Fruit fly (Drosophila melanogaster): ENCODE results near the gene dj-1beta.

The dj-1beta gene

DNA sequence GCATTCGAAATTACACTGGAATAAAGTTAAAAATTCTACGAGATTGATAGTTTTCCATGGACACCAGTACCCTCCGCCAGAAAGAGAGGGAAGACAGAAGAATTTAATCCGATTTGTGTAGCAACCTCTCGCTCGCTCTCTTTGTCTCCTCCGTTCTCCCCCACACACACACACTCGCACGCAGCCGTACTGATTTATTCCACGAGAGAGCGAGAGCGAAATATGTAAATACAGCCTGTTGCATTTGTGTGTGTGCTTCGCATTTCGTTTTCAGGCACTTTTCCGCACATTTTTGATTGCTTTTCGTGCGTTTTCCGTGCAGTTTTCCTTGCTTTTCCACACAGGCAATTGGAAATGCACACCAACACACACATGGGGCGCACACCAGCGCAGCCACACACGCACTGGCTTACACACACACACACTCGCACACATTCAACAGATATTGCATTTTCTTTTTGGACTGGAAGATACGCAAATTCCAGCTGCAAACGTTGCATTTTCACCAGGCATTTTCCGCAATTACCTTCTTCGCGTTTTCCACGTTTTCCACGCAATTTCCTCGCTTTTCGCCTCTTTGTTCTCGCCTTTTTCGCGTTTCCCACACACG is 1.1 kb upstream of the dj-1beta start:
- TF ChIP-seq CG14655 (GFP tag; optimal IDR thresholded peaks at IDR 0.05) (no peak), gl (tag; optimal IDR thresholded peaks at IDR 0.05) (no peak), Pif1B (GFP tag; optimal IDR thresholded peaks at IDR 0.05) (no peak), CG13204 (GFP tag; optimal IDR thresholded peaks at IDR 0.05) (peak; percentile 33), CG12605 (GFP tag; IDR thresholded peaks at IDR 0.05) (peak; percentile 73), CG17806 (tag; optimal IDR thresholded peaks at IDR 0.05) (no peak), CG32121 (GFP tag; IDR thresholded peaks at IDR 0.05) (0 out of 2 replicates have a peak, but pooled peaks have one; percentile 30), CG8159 (tag; optimal IDR thresholded peaks at IDR 0.05) (peak; percentile 9), Ets98B (GFP tag; IDR thresholded peaks at IDR 0.05) (peak; percentile 19; the same call in 1 of the 2 replicates), EcR (GFP tag; optimal IDR thresholded peaks at IDR 0.05) (peak; percentile 43), fd96Ca (GFP tag; IDR thresholded peaks at IDR 0.05) (peak; percentile 32; the same call in 2 of the 3 replicates), D1 (tag; optimal IDR thresholded peaks at IDR 0.05) (no peak)

DNA sequence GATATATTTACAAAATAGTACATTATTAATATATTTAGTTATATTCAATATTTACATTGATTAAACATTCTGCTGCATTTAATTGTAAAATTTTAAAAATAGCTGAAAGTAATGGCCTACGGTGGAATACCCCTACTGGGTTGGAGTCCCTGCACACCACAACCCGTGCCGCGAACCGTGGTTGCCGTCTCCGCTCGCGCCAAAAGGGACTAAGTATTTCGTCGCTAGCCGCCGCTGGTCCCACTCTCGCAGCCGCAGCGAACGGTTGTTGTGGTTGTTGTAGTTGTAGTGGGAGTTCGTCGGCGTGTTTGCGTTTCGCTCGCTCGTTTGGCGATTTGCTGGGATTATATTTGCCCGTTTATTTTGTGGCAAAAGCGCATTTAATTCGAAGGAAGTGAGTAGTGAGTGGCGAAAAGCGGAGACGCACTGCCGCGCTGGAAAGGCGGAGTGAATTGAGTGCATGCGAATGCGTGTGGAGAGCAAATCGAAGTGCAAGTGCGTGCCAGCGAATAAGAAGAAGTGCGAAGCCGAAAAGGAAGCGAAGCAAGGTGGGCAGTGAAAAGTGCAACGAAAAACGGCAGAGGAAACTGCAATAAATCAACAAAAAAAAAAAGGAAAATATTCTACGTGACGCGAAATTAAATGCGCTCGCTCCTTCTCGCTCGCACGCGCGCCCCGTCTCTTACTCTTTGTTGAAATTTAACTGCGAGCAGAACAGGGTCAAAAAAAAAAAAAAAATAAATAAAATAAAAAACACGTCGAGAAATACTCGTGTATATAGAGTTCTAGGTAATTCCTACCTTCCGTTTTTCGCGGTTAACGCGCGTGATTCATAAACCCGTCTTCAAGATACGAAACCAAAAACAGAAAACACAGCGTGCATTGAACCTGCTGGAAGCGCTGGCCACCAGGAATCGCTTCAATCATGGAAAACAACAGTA is 1.7 kb downstream of the dj-1beta start, which contains the start of gene cindr:
Gene cindr, plus strand, starts transcription at position 272 of the 941 bp plus-strand sequence.
- TF ChIP-seq D1 (tag; optimal IDR thresholded peaks at IDR 0.05) (peak; percentile 67), CG8159 (tag; optimal IDR thresholded peaks at IDR 0.05) (peak; percentile 9), gl (tag; optimal IDR thresholded peaks at IDR 0.05) (peak; percentile 42), Ets98B (GFP tag; IDR thresholded peaks at IDR 0.05) (peak; percentile 38; the same call in 1 of the 2 replicates), Snoo (tag; optimal IDR thresholded peaks at IDR 0.05) (no peak), EcR (GFP tag; optimal IDR thresholded peaks at IDR 0.05) (peak; percentile 88), CG13204 (GFP tag; optimal IDR thresholded peaks at IDR 0.05) (peak; percentile 1), rn (GFP tag; IDR thresholded peaks at IDR 0.05) (no peak), CG12605 (GFP tag; IDR thresholded peaks at IDR 0.05) (peak; percentile 23; the same call in 1 of the 2 replicates), CG4496 (GFP tag; IDR thresholded peaks at IDR 0.05) (peak; percentile 48), CG32121 (GFP tag; IDR thresholded peaks at IDR 0.05) (no peak), CG14655 (GFP tag; optimal IDR thresholded peaks at IDR 0.05) (no peak), CG8301 (tag; optimal IDR thresholded peaks at IDR 0.05) (peak; percentile 11), Pif1A (GFP tag; optimal IDR thresholded peaks at IDR 0.05) (peak; percentile 55), Pif1B (GFP tag; optimal IDR thresholded peaks at IDR 0.05) (peak; percentile 15)

DNA sequence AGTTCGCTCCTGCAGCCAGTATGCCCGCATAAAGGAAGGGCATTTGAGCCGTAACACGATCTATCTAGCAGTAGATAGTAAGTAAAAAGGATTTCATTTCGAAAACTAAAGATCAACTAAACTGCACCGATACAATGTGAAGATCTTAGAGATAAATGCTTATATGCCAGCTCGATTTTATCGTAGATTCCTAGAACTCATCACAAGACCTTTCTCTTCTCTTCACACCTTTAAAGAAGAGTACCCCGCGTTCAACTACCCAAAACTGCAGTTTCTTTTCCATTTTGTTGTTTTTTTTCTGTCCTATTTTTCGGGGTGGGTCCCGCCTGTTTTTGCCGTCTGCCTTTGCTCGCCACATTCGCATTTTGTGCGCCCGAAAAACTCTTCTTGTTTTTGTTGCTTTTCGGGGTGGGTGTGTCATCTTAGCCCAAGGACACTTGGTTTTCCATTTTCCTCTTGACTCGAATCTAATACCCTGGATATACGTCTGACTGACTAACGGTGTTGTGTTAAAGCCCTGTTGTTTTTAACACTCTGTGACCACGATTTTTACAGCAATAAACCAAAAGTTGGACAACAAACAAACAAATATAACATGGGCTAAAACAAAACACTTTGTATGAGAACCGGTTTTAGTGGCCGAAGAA is 2.5 kb downstream of the dj-1beta start:
- TF ChIP-seq Pif1B (GFP tag; optimal IDR thresholded peaks at IDR 0.05) = no peak
- TF ChIP-seq CG32121 (GFP tag; IDR thresholded peaks at IDR 0.05) = no peak
- no peak for TF ChIP-seq CG8159 (tag; optimal IDR thresholded peaks at IDR 0.05)
- no peak for TF ChIP-seq D1 (tag; optimal IDR thresholded peaks at IDR 0.05)
- TF ChIP-seq CG4496 (GFP tag; IDR thresholded peaks at IDR 0.05) = 0 out of 3 replicates have a peak, but pooled peaks have one; percentile 13

DNA sequence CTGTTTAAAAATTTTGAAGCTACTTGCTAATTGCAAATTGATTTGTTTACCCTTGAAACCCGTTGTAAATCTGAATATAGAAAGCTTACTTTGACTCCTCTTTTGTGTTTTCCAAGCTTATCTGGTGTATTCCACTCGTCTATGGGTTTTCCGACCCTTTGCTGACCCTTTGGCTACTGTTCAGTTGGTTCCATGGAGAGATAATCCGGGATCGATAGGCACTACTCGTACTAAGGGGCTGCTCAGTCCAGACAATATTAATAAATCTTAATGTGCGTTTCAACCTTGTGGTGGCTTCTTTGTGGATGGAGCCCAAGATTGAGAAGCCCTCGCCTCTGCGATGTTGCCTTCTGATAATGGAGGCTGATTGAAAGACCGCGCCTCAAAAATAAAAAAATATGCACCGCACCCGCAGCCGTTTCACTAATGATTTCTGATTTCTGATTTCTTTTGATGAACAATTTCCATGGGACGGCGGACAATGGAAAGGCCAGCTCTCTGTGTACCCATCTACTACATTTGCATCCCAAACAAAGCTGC is 3.4 kb downstream of the dj-1beta start:
- peak; percentile 65 for TF ChIP-seq EcR (GFP tag; optimal IDR thresholded peaks at IDR 0.05)
- TF ChIP-seq CG10348 (GFP tag; IDR thresholded peaks at IDR 0.05) = no peak
- 0 out of 3 replicates have a peak, but pooled peaks have one; percentile 22 for TF ChIP-seq CG4496 (GFP tag; IDR thresholded peaks at IDR 0.05)
- TF ChIP-seq CG8301 (tag; optimal IDR thresholded peaks at IDR 0.05) = no peak

DNA sequence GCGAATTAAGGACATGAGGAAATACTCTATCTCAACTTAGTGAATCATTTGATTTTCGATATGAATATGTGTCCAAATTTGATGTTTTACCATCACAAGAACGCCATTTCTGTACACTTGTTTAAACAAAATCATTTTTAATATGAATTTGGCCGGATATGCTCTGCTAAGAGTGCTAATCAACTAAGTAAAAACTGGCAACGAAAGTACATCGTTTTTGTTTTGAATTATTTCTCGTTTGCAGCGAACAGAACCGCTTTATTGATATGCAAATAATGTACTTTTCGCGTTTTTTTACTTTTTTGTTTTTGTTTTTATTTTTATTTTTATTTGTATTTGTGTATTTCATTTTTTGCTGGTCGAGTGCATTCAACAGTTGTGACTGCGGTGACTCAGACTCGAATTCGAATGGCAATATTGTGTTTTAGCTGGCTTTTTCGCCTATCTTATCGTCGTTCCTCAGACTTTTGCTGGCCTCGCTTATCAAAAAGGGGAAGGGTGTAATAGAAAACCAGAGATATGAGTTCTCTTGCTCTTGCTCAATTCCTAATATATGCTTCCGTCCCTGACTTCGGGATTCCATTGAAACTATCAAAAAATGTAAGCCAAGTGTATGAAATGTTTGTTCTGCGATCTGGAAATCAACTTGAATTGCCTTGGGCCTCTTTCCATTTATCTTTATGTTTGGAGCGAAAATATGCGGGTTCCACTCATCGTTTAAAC is 4.5 kb downstream of the dj-1beta start:
- TF ChIP-seq rn (GFP tag; IDR thresholded peaks at IDR 0.05) (no peak), Snoo (tag; optimal IDR thresholded peaks at IDR 0.05) (peak; percentile 43), CG8159 (tag; optimal IDR thresholded peaks at IDR 0.05) (peak; percentile 38), CG9948 (tag; optimal IDR thresholded peaks at IDR 0.05) (peak; percentile 30), Pif1B (GFP tag; optimal IDR thresholded peaks at IDR 0.05) (peak; percentile 43), gl (tag; optimal IDR thresholded peaks at IDR 0.05) (no peak), CG13204 (GFP tag; optimal IDR thresholded peaks at IDR 0.05) (no peak), CG4496 (GFP tag; IDR thresholded peaks at IDR 0.05) (0 out of 3 replicates have a peak, but pooled peaks have one; percentile 24), fd96Ca (GFP tag; IDR thresholded peaks at IDR 0.05) (peak; percentile 16; the same call in 1 of the 3 replicates), CG8301 (tag; optimal IDR thresholded peaks at IDR 0.05) (peak; percentile 48), Ets98B (GFP tag; IDR thresholded peaks at IDR 0.05) (peak; percentile 40), CG34367 (tag; optimal IDR thresholded peaks at IDR 0.05) (no peak), CG15710 (tag; optimal IDR thresholded peaks at IDR 0.05) (peak; percentile 19), CG32121 (GFP tag; IDR thresholded peaks at IDR 0.05) (peak; percentile 71; the same call in 1 of the 2 replicates), Pif1A (GFP tag; optimal IDR thresholded peaks at IDR 0.05) (peak; percentile 62), CG10348 (GFP tag; IDR thresholded peaks at IDR 0.05) (no peak), CG17806 (tag; optimal IDR thresholded peaks at IDR 0.05) (peak; percentile 36), CG14655 (GFP tag; optimal IDR thresholded peaks at IDR 0.05) (peak; percentile 57), D1 (tag; optimal IDR thresholded peaks at IDR 0.05) (no peak), EcR (GFP tag; optimal IDR thresholded peaks at IDR 0.05) (no peak), CG12605 (GFP tag; IDR thresholded peaks at IDR 0.05) (no peak)
